Worm (Caenorhabditis elegans): ENCODE measurements around the gene sre-43.

DNA sequence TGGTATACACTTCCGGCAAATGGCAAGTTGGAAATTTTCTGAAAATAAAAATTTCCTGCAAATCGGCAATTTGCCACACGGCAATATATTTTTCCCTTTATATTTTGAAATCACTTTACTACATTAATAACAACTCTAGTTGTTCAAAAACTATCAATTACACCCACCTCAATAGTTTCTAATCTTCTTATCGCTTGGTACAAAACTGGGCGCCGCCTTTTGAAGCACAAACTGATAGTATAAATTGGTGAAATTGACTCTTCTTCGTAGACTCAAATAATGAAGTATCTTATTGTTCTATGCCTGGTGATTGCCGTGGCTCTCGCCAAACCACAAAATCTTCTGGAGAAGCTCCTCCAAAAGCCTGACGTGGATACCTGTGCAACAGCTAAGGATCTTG, 12.2 kb upstream of the sre-43 start, which contains the start of gene Y39G8B.9:
- TF ChIP-seq ham-2 (GFP tag; optimal IDR thresholded peaks at IDR 0.05) (no peak), nhr-12 (tag; optimal IDR thresholded peaks at IDR 0.05) (no peak), unc-62 (GFP tag; optimal IDR thresholded peaks at IDR 0.05) (no peak), nhr-237 (tag; optimal IDR thresholded peaks at IDR 0.05) (no peak), pha-4 (tag; optimal IDR thresholded peaks at IDR 0.05) (no peak), mab-5 (tag; optimal IDR thresholded peaks at IDR 0.05) (no peak), unc-39 (tag; optimal IDR thresholded peaks at IDR 0.05) (no peak)
